Worm (Caenorhabditis elegans) whole organism, L3 larva: ENCODE results near the gene dhs-18.

Source experiments
- R02D3.7 ChIP-seq: fragments of 150-350 bp; optimal IDR thresholded peaks from 2 replicates; lab custom pipeline; 2014; ENCODE audit warnings: missing biosample characterization, missing genetic modification characterization
- ZK546.5 ChIP-seq: sonication (generic microtip); optimal IDR thresholded peaks from 2 replicates; lab custom pipeline; 2017; ENCODE audit warnings: missing biosample characterization, missing genetic modification characterization
- aly-2 ChIP-seq: fragments of 150-350 bp; optimal IDR thresholded peaks from 2 replicates; lab custom pipeline; 2014; ENCODE audit warnings: missing biosample characterization, missing genetic modification characterization
- ama-1 ChIP-seq: fragments of 150-350 bp; optimal IDR thresholded peaks from 2 replicates; lab custom pipeline; 2018
- ceh-16 ChIP-seq: sonication (generic microtip); optimal IDR thresholded peaks from 2 replicates; lab custom pipeline; 2017; ENCODE audit warnings: missing biosample characterization, missing genetic modification characterization
- ceh-28 ChIP-seq: fragments of 150-350 bp; optimal IDR thresholded peaks from 2 replicates; lab custom pipeline; 2014; ENCODE audit warnings: missing biosample characterization, missing genetic modification reagents, missing genetic modification characterization
- ceh-82 ChIP-seq: fragments of 150-350 bp; optimal IDR thresholded peaks from 2 replicates; lab custom pipeline; 2014; ENCODE audit warnings: missing biosample characterization, missing genetic modification characterization
- ceh-9 ChIP-seq: sonication (generic microtip); optimal IDR thresholded peaks from 2 replicates; lab custom pipeline; 2018; ENCODE audit warnings: missing biosample characterization, missing genetic modification characterization
- daf-12 ChIP-seq: fragments of 150-350 bp; optimal IDR thresholded peaks from 2 replicates; lab custom pipeline; 2014; ENCODE audit warnings: missing biosample characterization, missing genetic modification reagents, missing genetic modification characterization
- egl-5 ChIP-seq: fragments of 150-350 bp; optimal IDR thresholded peaks from 2 replicates; lab custom pipeline; 2017; ENCODE audit warnings: missing biosample characterization, missing genetic modification reagents, missing genetic modification characterization, inconsistent platforms
- elt-1 ChIP-seq: fragments of 150-350 bp; optimal IDR thresholded peaks from 2 replicates; lab custom pipeline; 2014; ENCODE audit warnings: missing biosample characterization, missing genetic modification characterization
- elt-2 ChIP-seq: sonication (generic microtip); optimal IDR thresholded peaks from 2 replicates; lab custom pipeline; 2016; ENCODE audit warnings: missing genetic modification reagents, mild to moderate bottlenecking, missing genetic modification characterization, missing compliant biosample characterization
- elt-3 ChIP-seq, 3 experiments: fragments of 150-350 bp in 1 of 3; sonication (generic microtip) in 2 of 3; optimal IDR thresholded peaks; 2 replicates in 2 of 3; 4 replicates in 1 of 3; lab custom pipeline; 2014 to 2017; ENCODE audit warnings: missing biosample characterization in 3 of 3, missing genetic modification characterization in 3 of 3
- fkh-10 ChIP-seq: sonication (generic microtip); optimal IDR thresholded peaks from 2 replicates; lab custom pipeline; 2017; ENCODE audit warnings: missing biosample characterization, missing genetic modification reagents, missing genetic modification characterization
- jun-1 ChIP-seq: fragments of 150-350 bp; optimal IDR thresholded peaks from 2 replicates; lab custom pipeline; 2014; ENCODE audit warnings: missing biosample characterization, missing genetic modification reagents, missing genetic modification characterization
- lin-15B ChIP-seq: fragments of 150-350 bp; optimal IDR thresholded peaks from 2 replicates; lab custom pipeline; 2014; ENCODE audit warnings: missing biosample characterization, missing genetic modification characterization
- lin-39 ChIP-seq: fragments of 150-350 bp; optimal IDR thresholded peaks from 2 replicates; lab custom pipeline; 2018; ENCODE audit warnings: missing biosample characterization, missing genetic modification reagents, missing genetic modification characterization
- lsy-12 ChIP-seq: sonication (generic microtip); optimal IDR thresholded peaks from 2 replicates; lab custom pipeline; 2016; ENCODE audit warnings: mild to moderate bottlenecking, missing genetic modification characterization, missing compliant biosample characterization
- nfya-1 ChIP-seq: sonication (generic microtip); optimal IDR thresholded peaks from 2 replicates; lab custom pipeline; 2017; ENCODE audit warnings: missing genetic modification characterization, mild to moderate bottlenecking, missing compliant biosample characterization, antibody characterized with exemption, moderate library complexity; ENCODE audit not compliant: insufficient read depth
- nhr-11 ChIP-seq: fragments of 150-350 bp; optimal IDR thresholded peaks from 2 replicates; lab custom pipeline; 2014; ENCODE audit warnings: missing biosample characterization, missing genetic modification characterization
- nhr-12 ChIP-seq: fragments of 150-350 bp; optimal IDR thresholded peaks from 2 replicates; lab custom pipeline; 2014; ENCODE audit warnings: missing biosample characterization, missing genetic modification characterization
- nhr-23 ChIP-seq: fragments of 150-350 bp; optimal IDR thresholded peaks from 2 replicates; lab custom pipeline; 2014; ENCODE audit warnings: missing biosample characterization, missing genetic modification reagents, missing genetic modification characterization
- nhr-237 ChIP-seq: fragments of 150-350 bp; optimal IDR thresholded peaks from 2 replicates; lab custom pipeline; 2014; ENCODE audit warnings: missing biosample characterization, missing genetic modification characterization
- nhr-25 ChIP-seq: sonication (generic microtip); optimal IDR thresholded peaks from 2 replicates; lab custom pipeline; 2017; ENCODE audit warnings: missing biosample characterization, missing genetic modification characterization
- nhr-76 ChIP-seq: fragments of 150-350 bp; sonication (generic microtip); optimal IDR thresholded peaks from 5 replicates; lab custom pipeline; 2014; ENCODE audit warnings: missing biosample characterization, missing genetic modification characterization
- nhr-77 ChIP-seq: fragments of 150-350 bp; optimal IDR thresholded peaks from 2 replicates; lab custom pipeline; 2014; ENCODE audit warnings: missing biosample characterization, missing genetic modification characterization
- pqm-1 ChIP-seq: fragments of 150-350 bp; optimal IDR thresholded peaks from 2 replicates; lab custom pipeline; 2017; ENCODE audit warnings: missing biosample characterization, missing genetic modification characterization, inconsistent platforms
- sea-2 ChIP-seq: fragments of 150-350 bp; sonication (generic microtip); optimal IDR thresholded peaks from 4 replicates; lab custom pipeline; 2014; ENCODE audit warnings: missing biosample characterization, missing genetic modification reagents, missing genetic modification characterization
- skn-1 ChIP-seq: fragments of 150-350 bp; optimal IDR thresholded peaks from 2 replicates; lab custom pipeline; 2014; ENCODE audit warnings: missing biosample characterization, missing genetic modification characterization
- unc-39 ChIP-seq: sonication (generic microtip); optimal IDR thresholded peaks from 4 replicates; lab custom pipeline; 2017; ENCODE audit warnings: missing biosample characterization, missing genetic modification characterization
- zag-1 ChIP-seq: fragments of 150-350 bp; optimal IDR thresholded peaks from 2 replicates; lab custom pipeline; 2014; ENCODE audit warnings: missing biosample characterization, missing genetic modification characterization
- ztf-4 ChIP-seq: fragments of 150-350 bp; optimal IDR thresholded peaks from 2 replicates; lab custom pipeline; 2014; ENCODE audit warnings: missing biosample characterization, missing genetic modification characterization

The dhs-18 gene

ce11 chrV:11011807-11012206, 34.8 kb downstream of the dhs-18 start:
- TF ChIP-seq aly-2 (tag; lab: Kevin White, UChicago) (no peak), ceh-9 (tag; lab: Kevin White, UChicago) (no peak), nhr-237 (no peak), nhr-25 (tag; lab: Kevin White, UChicago) (peak; percentile 10), R02D3.7 (tag; lab: Kevin White, UChicago) (no peak), lin-15B (no peak), fkh-10 (no peak), lin-39 (tag; lab: Kevin White, UChicago) (no peak)

DNA sequence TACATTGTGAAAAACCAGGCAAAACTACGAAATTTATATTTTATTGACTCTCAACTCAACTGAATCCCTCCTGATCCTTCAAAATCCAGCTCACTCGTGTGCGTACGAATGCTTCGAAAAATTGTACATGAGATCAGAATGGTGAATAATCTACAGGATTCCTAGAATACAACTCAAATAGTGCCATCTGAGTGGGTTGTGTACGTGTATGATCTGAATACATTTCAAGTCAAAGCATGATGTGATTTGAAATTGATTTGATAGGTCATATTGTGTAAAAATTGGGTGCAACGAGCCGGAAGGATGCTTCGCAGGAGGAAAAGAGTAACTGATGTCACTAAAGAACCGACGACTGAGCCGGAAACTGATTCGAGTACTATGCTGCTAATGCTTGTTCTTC, 35.9 kb downstream of the dhs-18 start:
- TF ChIP-seq nhr-23 (tag; lab: Kevin White, UChicago): no peak
- no peak for TF ChIP-seq ceh-16 (tag; lab: Kevin White, UChicago)
- TF ChIP-seq elt-3 (tag; optimal IDR thresholded peaks at IDR 0.05; lab: Kevin White, UChicago): no peak

DNA sequence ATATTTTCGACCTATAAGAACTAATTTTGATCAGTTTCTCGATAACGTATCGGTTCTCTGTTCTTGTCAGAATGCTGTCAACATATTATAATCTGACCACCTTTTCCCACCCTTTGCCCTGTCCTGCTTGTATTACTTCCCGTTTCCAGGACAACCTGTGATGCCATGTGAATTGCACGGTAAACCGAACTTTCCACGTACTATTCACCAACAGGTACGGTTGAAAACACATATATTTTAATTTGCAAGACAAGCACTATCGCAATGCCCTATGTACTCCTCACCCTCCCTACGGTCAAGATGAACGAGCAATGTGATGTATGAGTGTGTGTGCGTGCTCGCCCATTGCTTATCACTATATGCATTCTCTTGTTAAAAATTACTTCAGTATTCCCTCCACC, 37.5 kb downstream of the dhs-18 start:
- no peak for TF ChIP-seq lsy-12 (tag; lab: Kevin White, UChicago)
- TF ChIP-seq nhr-76 (tag; lab: Kevin White, UChicago): no peak
- peak; percentile 74 for TF ChIP-seq pqm-1 (tag; lab: Kevin White, UChicago)
- TF ChIP-seq nhr-237: no peak
- TF ChIP-seq nhr-12 (tag; lab: Kevin White, UChicago): no peak
- TF ChIP-seq nhr-77 (tag; lab: Kevin White, UChicago): no peak
- no peak for TF ChIP-seq R02D3.7 (tag; lab: Kevin White, UChicago)
- TF ChIP-seq skn-1 (tag; lab: Kevin White, UChicago): no peak
- no peak for TF ChIP-seq ztf-4 (tag; lab: Kevin White, UChicago)
- peak; percentile 40 for TF ChIP-seq jun-1 (tag; lab: Kevin White, UChicago)
- TF ChIP-seq nhr-25 (tag; lab: Kevin White, UChicago): no peak
- peak; percentile 92 for TF ChIP-seq elt-2
- TF ChIP-seq ceh-82 (tag; lab: Kevin White, UChicago): no peak
- TF ChIP-seq lin-39 (tag; lab: Kevin White, UChicago): no peak
- TF ChIP-seq egl-5 (tag; lab: Kevin White, UChicago): no peak
- no peak for TF ChIP-seq daf-12
- TF ChIP-seq, all 47 proteins: peak for 3

DNA sequence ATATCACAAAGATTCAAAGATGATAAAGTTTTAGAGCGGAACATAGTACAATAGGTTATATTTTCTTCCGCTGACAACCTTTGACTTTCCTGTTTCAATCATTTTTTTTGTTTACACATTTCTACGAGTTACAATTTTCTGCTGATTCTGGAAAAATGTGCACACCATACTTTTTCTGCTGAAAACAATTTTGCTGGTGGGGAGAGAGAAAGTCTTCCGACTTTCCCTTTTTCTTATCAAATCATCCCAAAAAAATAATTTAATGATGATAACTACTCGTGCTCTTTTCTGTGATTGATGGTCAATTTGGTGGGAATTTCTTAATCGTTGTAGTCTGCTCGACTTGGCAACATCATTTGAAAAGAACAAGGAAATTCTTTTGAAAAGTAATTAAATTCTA, 39.0 kb downstream of the dhs-18 start:
- peak; percentile 80 for TF ChIP-seq elt-2
- no peak for TF ChIP-seq ceh-28 (tag; lab: Kevin White, UChicago)
- TF ChIP-seq ZK546.5 (tag; lab: Kevin White, UChicago): no peak
- no peak for TF ChIP-seq ceh-82 (tag; lab: Kevin White, UChicago)
- peak; percentile 44 for TF ChIP-seq jun-1 (tag; lab: Kevin White, UChicago)
- peak; percentile 24 for TF ChIP-seq pqm-1 (tag; lab: Kevin White, UChicago)
- no peak for TF ChIP-seq ceh-16 (tag; lab: Kevin White, UChicago)
- TF ChIP-seq elt-1: no peak
- TF ChIP-seq, all 47 proteins: peak for 3

ce11 chrV:11004094-11004493, 42.5 kb downstream of the dhs-18 start:
- no peak for TF ChIP-seq ztf-4 (tag; lab: Kevin White, UChicago)
- no peak for TF ChIP-seq ama-1 (lab: Kevin White, UChicago)
- TF ChIP-seq sea-2: no peak
- no peak for TF ChIP-seq ceh-28 (tag; lab: Kevin White, UChicago)
- no peak for TF ChIP-seq ceh-16 (tag; lab: Kevin White, UChicago)
- no peak for TF ChIP-seq unc-39 (tag; lab: Kevin White, UChicago)

- TF ChIP-seq nfya-1 (no peak), daf-12 (no peak), zag-1 (no peak), elt-1 (no peak), nhr-11 (tag; lab: Kevin White, UChicago) (no peak)
Measured at ce11 chrV:11002434-11002833, 44.2 kb downstream of the dhs-18 start, which contains the start of gene F53B7.4. F53B7.4 (minus strand) TSS chrV:11002534.
